Fruit fly (Drosophila melanogaster): Measurements from ENCODE around the gene r.

DNA sequence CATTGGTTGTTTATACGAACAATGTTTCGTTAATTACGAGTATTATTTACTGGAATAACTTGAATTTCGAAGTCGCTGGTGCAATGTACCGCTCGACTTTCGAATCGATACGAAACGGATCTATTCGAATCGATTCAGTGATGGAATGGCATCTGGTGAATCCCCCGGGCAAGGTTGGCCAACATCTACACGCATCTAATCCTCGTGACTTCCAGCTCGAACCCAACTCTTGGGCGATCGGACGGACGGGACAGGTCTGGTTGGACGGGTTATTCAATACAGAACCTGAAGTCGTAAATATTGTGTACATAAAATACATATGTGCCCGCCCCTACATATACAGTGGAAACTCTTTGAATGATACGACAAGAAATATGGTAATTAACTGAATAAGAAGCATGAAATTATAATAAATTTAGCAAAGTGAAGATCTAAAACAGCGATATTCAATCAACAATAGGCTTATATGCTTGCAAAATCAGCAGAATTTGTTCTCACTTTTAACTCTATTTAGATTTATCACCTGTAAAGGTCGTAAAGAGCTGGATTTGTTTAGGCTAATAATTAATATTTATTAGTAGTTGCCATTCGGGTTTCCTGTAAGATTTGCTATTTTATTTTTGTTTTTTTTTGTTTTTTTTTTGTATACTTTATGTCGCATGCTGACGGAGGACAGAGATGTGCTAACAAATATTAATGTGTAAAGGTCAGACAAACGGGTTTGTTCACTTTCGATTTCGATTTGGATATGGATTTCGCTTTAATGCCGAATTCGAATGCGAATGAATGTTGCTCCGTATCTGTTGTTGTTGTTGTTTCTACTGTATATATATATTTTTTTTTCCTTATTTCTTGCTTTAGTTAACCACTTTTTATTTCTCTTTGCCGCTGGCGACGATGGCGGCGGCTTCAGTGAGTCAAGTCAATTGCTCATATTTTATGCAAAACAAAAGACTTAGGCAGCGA, 38.1 kb upstream of the r start:
- TF ChIP-seq row (GFP tag; IDR thresholded peaks at IDR 0.05) (no peak), hkb (optimal IDR thresholded peaks at IDR 0.05) (no peak), hkb (GFP tag; IDR thresholded peaks at IDR 0.05) (no peak), H2.0 (GFP tag; IDR thresholded peaks at IDR 0.05) (no peak), Deaf1 (tag; optimal IDR thresholded peaks at IDR 0.05) (no peak), Sin3A (optimal IDR thresholded peaks at IDR 0.05) (no peak), Doc2 (GFP tag; IDR thresholded peaks at IDR 0.05) (no peak), sisA (GFP tag; IDR thresholded peaks at IDR 0.05) (no peak), CG10147 (GFP tag; optimal IDR thresholded peaks at IDR 0.05) (no peak), ap (GFP tag; IDR thresholded peaks at IDR 0.05) (no peak), Ets65A (GFP tag) (no peak)
